Worm (Caenorhabditis elegans): Measurements from ENCODE around the gene acaa-2.

ce11 chrIII:13381684-13382083, 36.9 kb downstream of the acaa-2 start:
- TF ChIP-seq fkh-6 (tag; optimal IDR thresholded peaks at IDR 0.05) = no peak
- no peak for TF ChIP-seq unc-3 (GFP tag; conservative IDR thresholded peaks at IDR 0.05)
- TF ChIP-seq unc-3 (tag; optimal IDR thresholded peaks at IDR 0.05) = no peak
- no peak for TF ChIP-seq C38D4.7 (GFP tag; optimal IDR thresholded peaks at IDR 0.05)
- TF ChIP-seq ama-1 (optimal IDR thresholded peaks at IDR 0.05) = no peak
- TF ChIP-seq elt-4 (tag; optimal IDR thresholded peaks at IDR 0.05) = no peak
- no peak for TF ChIP-seq pha-2 (tag; optimal IDR thresholded peaks at IDR 0.05)

Measured in whole organism, late embryonic.